Worm (Caenorhabditis elegans): ENCODE measurements around the gene ptr-24.
A peak's percentile ranks its signal among the peaks of the same experiment; 100 is the strongest.

The ptr-24 gene

DNA sequence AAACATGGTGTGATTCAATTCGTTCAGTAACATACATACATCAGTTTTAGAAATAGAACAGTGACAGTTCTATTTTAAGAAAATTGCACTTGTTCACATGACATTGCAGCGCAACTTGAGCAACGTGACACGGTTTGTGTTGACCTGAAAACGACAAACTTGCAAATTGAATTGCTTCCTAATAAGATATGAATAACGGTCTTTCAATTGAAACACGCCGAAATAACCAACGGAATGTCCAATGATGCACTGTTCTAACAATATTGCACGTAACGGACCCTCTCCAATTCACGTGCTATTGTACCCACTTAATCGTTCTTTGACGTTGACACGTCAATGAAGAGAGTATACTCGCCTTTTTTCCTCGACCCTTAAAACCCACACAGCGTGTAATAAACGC is 22.0 kb downstream of the ptr-24 start:
- TF ChIP-seq snpc-4 (tag; optimal IDR thresholded peaks at IDR 0.05) (no peak), jun-1 (tag; optimal IDR thresholded peaks at IDR 0.05) (no peak), nhr-43 (tag; optimal IDR thresholded peaks at IDR 0.05; ENCODE audit: poor library complexity, severe bottlenecking) (peak; percentile 22), mdl-1 (tag; optimal IDR thresholded peaks at IDR 0.05) (no peak), pqm-1 (tag; optimal IDR thresholded peaks at IDR 0.05) (peak; percentile 80), nhr-25 (tag; optimal IDR thresholded peaks at IDR 0.05) (peak; percentile 12), unc-62 (GFP tag; optimal IDR thresholded peaks at IDR 0.05) (no peak), tbx-2 (tag; optimal IDR thresholded peaks at IDR 0.05) (no peak), ztf-4 (tag; optimal IDR thresholded peaks at IDR 0.05) (no peak), fkh-10 (GFP tag; optimal IDR thresholded peaks at IDR 0.05) (no peak), ceh-82 (tag; optimal IDR thresholded peaks at IDR 0.05) (no peak), lin-15B (tag; optimal IDR thresholded peaks at IDR 0.05) (no peak), sea-2 (GFP tag; optimal IDR thresholded peaks at IDR 0.05) (no peak), nfya-1 (tag; optimal IDR thresholded peaks at IDR 0.05; ENCODE audit: insufficient read depth) (no peak), pha-4 (tag; optimal IDR thresholded peaks at IDR 0.05) (peak; percentile 47), elt-2 (tag; optimal IDR thresholded peaks at IDR 0.05) (peak; percentile 67), hmg-11 (tag; optimal IDR thresholded peaks at IDR 0.05) (no peak), egl-27 (tag; optimal IDR thresholded peaks at IDR 0.05) (peak; percentile 19), mml-1 (tag; optimal IDR thresholded peaks at IDR 0.05) (peak; percentile 78), zag-1 (tag; optimal IDR thresholded peaks at IDR 0.05) (no peak), aly-2 (tag; optimal IDR thresholded peaks at IDR 0.05) (no peak), nhr-11 (tag; optimal IDR thresholded peaks at IDR 0.05) (no peak), lin-39 (tag; optimal IDR thresholded peaks at IDR 0.05) (no peak), ceh-28 (tag; optimal IDR thresholded peaks at IDR 0.05) (no peak), nhr-28 (tag; optimal IDR thresholded peaks at IDR 0.05) (no peak)

DNA sequence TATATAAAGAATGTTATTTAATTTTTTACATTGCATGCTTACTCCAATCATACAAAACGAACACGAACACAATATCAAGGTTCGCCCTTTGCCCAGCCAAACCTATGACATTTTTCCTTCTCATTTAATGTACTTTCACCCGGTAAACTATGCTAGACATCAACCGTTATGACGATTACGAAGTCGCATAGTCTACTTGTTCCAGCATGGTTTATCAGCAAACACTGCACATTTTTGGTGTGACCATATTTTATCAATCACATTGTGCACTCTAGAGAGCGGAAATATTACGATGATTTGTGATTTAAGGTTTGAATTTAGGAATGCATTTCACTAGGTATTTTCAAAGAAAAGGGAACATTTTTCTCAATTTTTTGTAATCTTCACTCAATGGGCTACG is 22.8 kb downstream of the ptr-24 start:
- TF ChIP-seq pqm-1 (tag; optimal IDR thresholded peaks at IDR 0.05): peak; percentile 98
- TF ChIP-seq elt-2 (tag; optimal IDR thresholded peaks at IDR 0.05): peak; percentile 93
- peak; percentile 55 for TF ChIP-seq pha-4 (tag; optimal IDR thresholded peaks at IDR 0.05)
- TF ChIP-seq R02D3.7 (tag; optimal IDR thresholded peaks at IDR 0.05): no peak
- no peak for TF ChIP-seq nhr-237 (tag; optimal IDR thresholded peaks at IDR 0.05)

DNA sequence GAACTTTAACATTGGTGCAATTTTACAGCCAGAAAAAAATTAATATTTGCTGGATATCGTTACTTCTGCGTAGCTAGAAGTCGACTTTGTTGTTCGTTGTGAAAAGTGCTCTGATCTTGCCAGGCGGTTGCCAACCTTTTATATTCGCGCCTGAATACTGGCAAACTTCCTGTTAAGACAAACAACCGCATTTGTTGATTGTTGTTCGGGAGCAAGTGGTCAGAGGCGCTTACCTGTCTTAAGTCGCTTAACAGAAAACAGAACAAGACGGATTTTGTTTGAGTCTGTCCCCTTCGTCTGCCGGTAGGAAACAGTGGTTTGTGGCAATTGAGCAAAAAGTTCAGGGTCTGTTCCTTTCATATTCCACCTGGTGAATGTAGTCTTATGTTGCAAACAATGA is 24.7 kb downstream of the ptr-24 start, which contains the start of gene C49F8.15:
Gene C49F8.15 (minus strand): TSS at position 101 of the 400 bp plus-strand sequence.
- no peak for TF ChIP-seq nhr-23 (tag; optimal IDR thresholded peaks at IDR 0.05)
- no peak for TF ChIP-seq nhr-25 (tag; optimal IDR thresholded peaks at IDR 0.05)

DNA sequence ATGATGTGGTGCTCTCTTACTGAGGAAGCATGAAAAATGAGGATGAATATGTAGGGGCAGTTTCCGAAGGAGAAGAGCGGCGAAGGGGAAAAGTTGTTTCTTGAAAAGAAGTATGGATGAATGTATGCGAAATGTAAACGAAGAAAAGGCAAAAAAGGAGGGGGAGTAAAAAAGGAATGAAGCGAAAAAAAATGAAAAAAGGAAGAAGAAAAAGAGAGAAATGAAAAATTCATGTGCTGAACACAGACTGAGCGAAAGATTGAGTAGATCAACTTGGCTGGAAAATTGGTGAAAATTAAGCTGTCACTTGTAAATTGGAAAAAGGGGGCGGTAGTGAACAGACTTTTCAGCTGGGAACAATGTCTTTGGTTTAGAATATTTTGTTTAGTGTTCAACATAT is 27.1 kb downstream of the ptr-24 start, which contains the start of gene C49F8.1:
Gene C49F8.1 (minus strand): TSS at position 101 of the 400 bp plus-strand sequence.
- no peak for TF ChIP-seq unc-62 (GFP tag; optimal IDR thresholded peaks at IDR 0.05)
- TF ChIP-seq egl-27 (tag; optimal IDR thresholded peaks at IDR 0.05): no peak
- no peak for TF ChIP-seq ceh-82 (tag; optimal IDR thresholded peaks at IDR 0.05)
- TF ChIP-seq ceh-9 (tag; optimal IDR thresholded peaks at IDR 0.05): no peak

DNA sequence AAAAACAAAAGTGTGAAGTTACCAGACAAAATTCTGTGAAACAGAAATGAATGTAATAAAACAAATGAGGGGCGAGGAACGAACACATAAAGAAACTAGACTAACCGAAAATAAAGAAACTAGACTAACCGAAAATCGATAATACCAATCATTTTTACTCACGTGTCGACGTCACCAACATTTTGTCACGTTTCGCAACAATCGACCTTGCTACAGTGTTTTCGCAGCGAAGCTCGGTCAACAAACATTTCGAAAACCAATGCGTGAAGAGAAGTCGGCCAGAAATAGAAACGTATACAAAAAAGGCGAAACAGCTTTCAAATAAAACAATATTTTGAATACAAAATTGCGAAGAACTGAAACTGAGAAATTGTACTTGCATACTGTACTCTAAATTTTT is 29.1 kb downstream of the ptr-24 start:
- no peak for TF ChIP-seq snpc-4 (tag; optimal IDR thresholded peaks at IDR 0.05)
- TF ChIP-seq pha-4 (tag; optimal IDR thresholded peaks at IDR 0.05): peak; percentile 55

DNA sequence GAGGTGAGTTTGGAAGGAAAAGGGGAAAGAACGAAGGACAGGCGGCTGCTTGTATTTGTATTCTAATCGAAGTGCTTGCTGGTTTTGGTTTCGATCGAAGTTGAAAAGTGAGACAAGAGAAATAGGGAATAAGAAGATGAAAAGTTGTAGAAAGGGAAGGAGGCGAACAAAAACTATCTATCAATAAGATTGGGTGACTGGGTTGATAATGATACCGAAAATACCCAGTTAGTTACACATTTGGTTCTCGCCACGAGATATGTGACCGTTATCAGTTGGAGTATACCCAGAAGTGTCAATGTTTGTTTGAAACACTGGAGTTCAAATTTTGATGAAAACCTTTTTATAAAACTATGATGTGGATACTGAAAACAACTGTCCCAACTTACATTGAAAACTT is 30.5 kb downstream of the ptr-24 start:
- TF ChIP-seq ZK546.5 (tag; optimal IDR thresholded peaks at IDR 0.05) (no peak), skn-1 (tag; optimal IDR thresholded peaks at IDR 0.05) (no peak), elt-1 (tag; optimal IDR thresholded peaks at IDR 0.05) (no peak), elt-3 (tag; optimal IDR thresholded peaks at IDR 0.05) (no peak), daf-12 (tag; optimal IDR thresholded peaks at IDR 0.05) (no peak), tbx-2 (tag; optimal IDR thresholded peaks at IDR 0.05) (no peak), nhr-23 (tag; optimal IDR thresholded peaks at IDR 0.05) (no peak), fkh-2 (tag; optimal IDR thresholded peaks at IDR 0.05) (no peak), nfya-1 (tag; optimal IDR thresholded peaks at IDR 0.05; ENCODE audit: insufficient read depth) (no peak), nhr-25 (tag; optimal IDR thresholded peaks at IDR 0.05) (no peak), egl-27 (tag; optimal IDR thresholded peaks at IDR 0.05) (no peak), elt-2 (tag; optimal IDR thresholded peaks at IDR 0.05) (peak; percentile 90), jun-1 (tag; optimal IDR thresholded peaks at IDR 0.05) (peak; percentile 46), sea-2 (GFP tag; optimal IDR thresholded peaks at IDR 0.05) (no peak), nhr-11 (tag; optimal IDR thresholded peaks at IDR 0.05) (no peak), nhr-12 (tag; optimal IDR thresholded peaks at IDR 0.05) (no peak), ceh-28 (tag; optimal IDR thresholded peaks at IDR 0.05) (no peak), mdl-1 (tag; optimal IDR thresholded peaks at IDR 0.05) (no peak), snpc-4 (tag; optimal IDR thresholded peaks at IDR 0.05) (no peak), eor-1 (tag; optimal IDR thresholded peaks at IDR 0.05) (no peak), nhr-67 (tag; optimal IDR thresholded peaks at IDR 0.05) (no peak), ztf-4 (tag; optimal IDR thresholded peaks at IDR 0.05) (no peak), egl-5 (tag; optimal IDR thresholded peaks at IDR 0.05) (no peak), fos-1 (tag; optimal IDR thresholded peaks at IDR 0.05) (no peak), unc-62 (GFP tag; optimal IDR thresholded peaks at IDR 0.05) (no peak), pqm-1 (tag; optimal IDR thresholded peaks at IDR 0.05) (peak; percentile 79), fkh-10 (GFP tag; optimal IDR thresholded peaks at IDR 0.05) (no peak), ztf-11 (tag; optimal IDR thresholded peaks at IDR 0.05) (no peak), nhr-237 (tag; optimal IDR thresholded peaks at IDR 0.05) (no peak), mml-1 (tag; optimal IDR thresholded peaks at IDR 0.05) (no peak)
